Worm (Caenorhabditis elegans) whole organism, mixed stage, embryonic: ENCODE results near the gene C07D10.5.

Experiments used
- ceh-39 ChIP-seq: fragments of 150-350 bp; optimal IDR thresholded peaks from 2 replicates; lab custom pipeline; 2014; ENCODE audit warnings: missing biosample characterization, missing genetic modification characterization
- nhr-28 ChIP-seq: fragments of 150-350 bp; optimal IDR thresholded peaks from 2 replicates; lab custom pipeline; 2014; ENCODE audit warnings: missing biosample characterization, missing genetic modification characterization

DNA sequence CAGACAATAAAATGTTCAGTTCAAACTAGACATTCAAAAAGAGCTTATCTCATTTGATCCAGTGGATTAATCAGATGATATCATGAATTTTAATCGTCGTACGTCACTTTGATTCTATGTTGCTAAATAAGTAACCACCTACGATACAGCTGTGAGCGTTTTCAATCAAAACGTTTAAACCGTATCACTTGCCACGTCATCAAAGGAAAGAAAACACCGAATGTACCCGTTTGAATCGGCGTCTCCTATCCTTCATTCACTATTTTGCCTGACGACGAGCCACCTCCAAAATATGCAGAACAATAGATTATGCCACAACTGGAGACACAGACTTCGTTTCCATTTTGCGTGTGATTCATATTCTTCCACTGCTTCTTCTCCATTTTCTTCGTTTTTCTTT is 35.5 kb upstream of the C07D10.5 start:
- TF ChIP-seq nhr-28 (tag; lab: Kevin White, UChicago), result no peak
- TF ChIP-seq ceh-39, result no peak
